Worm (Caenorhabditis elegans) whole organism, late embryonic: ENCODE measurements around the gene bbs-4.

Experiments
- ama-1 ChIP-seq: fragments of 150-350 bp; optimal IDR thresholded peaks from 2 replicates; lab custom pipeline; 2014
- ceh-19 ChIP-seq: fragments of 200-800 bp; sonication (Bioruptor generic); optimal IDR thresholded peaks from 2 replicates; lab custom pipeline; 2018; ENCODE audit warnings: mild to moderate bottlenecking, missing genetic modification characterization, missing compliant biosample characterization
- ceh-31 ChIP-seq: sonication (generic microtip); optimal IDR thresholded peaks from 2 replicates; lab custom pipeline; 2016; ENCODE audit warnings: missing genetic modification characterization, missing compliant biosample characterization
- ceh-6 ChIP-seq: fragments of 200-800 bp; sonication (Bioruptor generic); optimal IDR thresholded peaks from 2 replicates; lab custom pipeline; 2018; ENCODE audit warnings: mild to moderate bottlenecking, missing genetic modification characterization, missing compliant biosample characterization
- fkh-10 ChIP-seq: fragments of 150-350 bp; optimal IDR thresholded peaks from 2 replicates; lab custom pipeline; 2014; ENCODE audit warnings: missing biosample characterization, missing genetic modification reagents, missing genetic modification characterization
- hlh-15 ChIP-seq: sonication (generic microtip); optimal IDR thresholded peaks from 2 replicates; lab custom pipeline; 2016; ENCODE audit warnings: missing genetic modification characterization, missing compliant biosample characterization
- nfya-1 ChIP-seq: sonication (generic microtip); optimal IDR thresholded peaks from 2 replicates; lab custom pipeline; 2017; ENCODE audit warnings: missing genetic modification characterization, mild to moderate bottlenecking, missing compliant biosample characterization, antibody characterized with exemption, moderate library complexity
- pat-9 ChIP-seq: fragments of 200-800 bp; sonication (Bioruptor generic); optimal IDR thresholded peaks from 2 replicates; lab custom pipeline; 2018; ENCODE audit warnings: mild to moderate bottlenecking, missing genetic modification characterization, moderate library complexity, missing compliant biosample characterization
- pqm-1 ChIP-seq: sonication (generic microtip); optimal IDR thresholded peaks from 2 replicates; lab custom pipeline; 2016; ENCODE audit warnings: missing genetic modification characterization, missing compliant biosample characterization
- unc-86 ChIP-seq: sonication (generic microtip); optimal IDR thresholded peaks from 2 replicates; lab custom pipeline; 2016; ENCODE audit warnings: missing genetic modification characterization, missing compliant biosample characterization

DNA sequence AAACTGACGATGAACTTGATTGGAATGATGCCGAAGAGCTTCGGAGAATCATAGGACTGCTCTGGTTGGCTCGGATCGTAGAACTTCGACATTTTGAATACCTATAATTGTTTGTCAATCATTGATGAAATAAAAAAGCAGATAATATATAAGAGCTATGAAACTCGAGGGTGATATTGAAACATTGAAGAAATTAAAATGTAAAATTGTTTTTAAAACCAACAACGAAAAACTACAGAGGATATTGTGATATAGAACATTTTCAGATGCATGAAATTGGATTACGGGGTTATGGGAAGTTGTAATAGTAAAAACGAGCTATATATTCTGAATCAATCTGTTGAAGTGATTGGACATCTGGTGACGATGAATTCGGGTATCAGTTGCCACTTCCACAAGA is 47.6 kb downstream of the bbs-4 start, which contains the start of gene C48B4.10:
- no peak for TF ChIP-seq pqm-1 (tag; lab: Kevin White, UChicago)
- no peak for TF ChIP-seq nfya-1 (tag; lab: Kevin White, UChicago)
- no peak for TF ChIP-seq unc-86 (tag; lab: Kevin White, UChicago)
- no peak for TF ChIP-seq hlh-15 (tag; lab: Kevin White, UChicago)
- no peak for TF ChIP-seq fkh-10 (GFP tag; lab: Kevin White, UChicago)
- no peak for TF ChIP-seq ama-1 (lab: Kevin White, UChicago)
- no peak for TF ChIP-seq ceh-31 (tag; lab: Kevin White, UChicago)
- no peak for TF ChIP-seq ceh-19 (GFP tag; lab: Kevin White, UChicago)
- TF ChIP-seq pat-9 (tag; lab: Kevin White, UChicago): no peak
- TF ChIP-seq ceh-6 (GFP tag; lab: Kevin White, UChicago): no peak
